Fruit fly (Drosophila melanogaster): Measurements from ENCODE around the gene Hyls1.

Hyls1 gene

dm6 chr2L:16357865-16358264, 5.4 kb upstream of the Hyls1 start (continued):
- no peak for TF ChIP-seq CG15479 (GFP tag; optimal IDR thresholded peaks at IDR 0.05)
- TF ChIP-seq CG6175 (GFP tag; IDR thresholded peaks at IDR 0.05) = no peak
- no peak for TF ChIP-seq Scr (GFP tag; IDR thresholded peaks at IDR 0.05; ENCODE audit: partially characterized antibody)
- no peak for TF ChIP-seq CG9817 (tag; optimal IDR thresholded peaks at IDR 0.05)
- no peak for TF ChIP-seq CG31365 (tag; optimal IDR thresholded peaks at IDR 0.05)
- TF ChIP-seq hbn (GFP tag; IDR thresholded peaks at IDR 0.05; ENCODE audit: partially characterized antibody) = no peak
- TF ChIP-seq CG32767 (GFP tag; IDR thresholded peaks at IDR 0.05) = 0 out of 2 replicates have a peak, but pooled peaks have one; percentile 21
- TF ChIP-seq CG1602 (GFP tag; optimal IDR thresholded peaks at IDR 0.05) = no peak
- no peak for TF ChIP-seq CG6654 (GFP tag; optimal IDR thresholded peaks at IDR 0.05)
- TF ChIP-seq run (tag; optimal IDR thresholded peaks at IDR 0.05) = no peak
- peak; percentile 35 for TF ChIP-seq CG13424 (tag; optimal IDR thresholded peaks at IDR 0.05)
- TF ChIP-seq CG17328 (GFP tag; IDR thresholded peaks at IDR 0.05) = 0 out of 2 replicates have a peak, but pooled peaks have one; percentile 22
- TF ChIP-seq BEAF-32 (GFP tag; optimal IDR thresholded peaks at IDR 0.05) = no peak
- TF ChIP-seq cwo (GFP tag; optimal IDR thresholded peaks at IDR 0.05) = no peak
- no peak for TF ChIP-seq pita (GFP tag; optimal IDR thresholded peaks at IDR 0.05)
- TF ChIP-seq Dbx (GFP tag; IDR thresholded peaks at IDR 0.05) = no peak
- no peak for TF ChIP-seq CG12744 (GFP tag; optimal IDR thresholded peaks at IDR 0.05)
- no peak for TF ChIP-seq ems (GFP tag; optimal IDR thresholded peaks at IDR 0.05)
- TF ChIP-seq CG4282 (GFP tag; optimal IDR thresholded peaks at IDR 0.05) = no peak
- no peak for TF ChIP-seq klu (GFP tag; IDR thresholded peaks at IDR 0.05)
- peak; percentile 38 for TF ChIP-seq phol (tag; optimal IDR thresholded peaks at IDR 0.05)
- no peak for TF ChIP-seq CG7745 (tag; optimal IDR thresholded peaks at IDR 0.05)
- no peak for TF ChIP-seq Hr78 (GFP tag; optimal IDR thresholded peaks at IDR 0.05)
- TF ChIP-seq vfl (GFP tag; optimal IDR thresholded peaks at IDR 0.05) = no peak
- no peak for TF ChIP-seq CG16815 (GFP tag; optimal IDR thresholded peaks at IDR 0.05)
- no peak for TF ChIP-seq CG6791 (GFP tag; IDR thresholded peaks at IDR 0.05; ENCODE audit: partially characterized antibody)
- no peak for TF ChIP-seq CG3163 (GFP tag; optimal IDR thresholded peaks at IDR 0.05)
- TF ChIP-seq CG42726 (GFP tag; IDR thresholded peaks at IDR 0.05; ENCODE audit: partially characterized antibody) = no peak
- no peak for TF ChIP-seq CG18476 (GFP tag; optimal IDR thresholded peaks at IDR 0.05)
- no peak for TF ChIP-seq onecut (GFP tag; IDR thresholded peaks at IDR 0.05)
- TF ChIP-seq eyg (GFP tag; optimal IDR thresholded peaks at IDR 0.05) = no peak
- TF ChIP-seq CG10366 (GFP tag; IDR thresholded peaks at IDR 0.05) = no peak
- peak; percentile 63 for TF ChIP-seq gem (tag; optimal IDR thresholded peaks at IDR 0.05)
- TF ChIP-seq CG30020 (tag; optimal IDR thresholded peaks at IDR 0.05) = no peak
- TF ChIP-seq ap (GFP tag; IDR thresholded peaks at IDR 0.05) = no peak
- TF ChIP-seq CG9215 (GFP tag; IDR thresholded peaks at IDR 0.05) = no peak
- no peak for TF ChIP-seq CG13624 (GFP tag; optimal IDR thresholded peaks at IDR 0.05)
- no peak for TF ChIP-seq ken (GFP tag; IDR thresholded peaks at IDR 0.05)
- no peak for TF ChIP-seq Ets65A (GFP tag)
- no peak for TF ChIP-seq fd3F (GFP tag; optimal IDR thresholded peaks at IDR 0.05)
- TF ChIP-seq CG14965 (GFP tag; optimal IDR thresholded peaks at IDR 0.05; ENCODE audit: borderline replicate concordance) = no peak
- no peak for TF ChIP-seq CG15696 (tag; optimal IDR thresholded peaks at IDR 0.05)
- peak; percentile 31 for TF ChIP-seq gcm (GFP tag; optimal IDR thresholded peaks at IDR 0.05)
- TF ChIP-seq CG17359 (tag; optimal IDR thresholded peaks at IDR 0.05) = peak; percentile 47
- no peak for TF ChIP-seq Ravus (GFP tag; IDR thresholded peaks at IDR 0.05)
- no peak for TF ChIP-seq ERR (GFP tag; optimal IDR thresholded peaks at IDR 0.05)
- no peak for TF ChIP-seq CG34224 (GFP tag; IDR thresholded peaks at IDR 0.05; ENCODE audit: partially characterized antibody)
- TF ChIP-seq schlank (tag; optimal IDR thresholded peaks at IDR 0.05) = no peak
- TF ChIP-seq stwl (tag; optimal IDR thresholded peaks at IDR 0.05) = no peak
- no peak for TF ChIP-seq peb (GFP tag; IDR thresholded peaks at IDR 0.05)
- no peak for TF ChIP-seq mirr (GFP tag; optimal IDR thresholded peaks at IDR 0.05)
